Fruit fly (Drosophila melanogaster) whole organism, embryonic: Measurements from ENCODE around the gene smg.

ENCODE experiments used
- Aef1 ChIP-seq: fragments of 200-800 bp; sonication (Bioruptor generic); IDR thresholded peaks from 3 replicates; pipeline ENCODE4 v1.3.6; 2022; ENCODE audit warnings: missing biosample characterization, missing genetic modification characterization
- Awh ChIP-seq: fragments of 200-800 bp; sonication (Bioruptor generic); IDR thresholded peaks from 2 replicates; pipeline ENCODE4, ENCODE4 v1.3.6; 2022; ENCODE audit warnings: missing biosample characterization, missing genetic modification characterization
- CG1024 ChIP-seq: fragments of 200-800 bp; sonication (Bioruptor generic); IDR thresholded peaks from 2 replicates; pipeline ENCODE4 v1.3.6; 2022; ENCODE audit warnings: missing biosample characterization, missing genetic modification characterization
- CG10959 ChIP-seq: fragments of 200-800 bp; sonication (Bioruptor generic); IDR thresholded peaks from 2 replicates; pipeline ENCODE4 v1.3.6; 2022; ENCODE audit warnings: missing biosample characterization, missing genetic modification characterization
- CG11696 ChIP-seq: fragments of 200-800 bp; sonication (Bioruptor generic); IDR thresholded peaks from 2 replicates; pipeline ENCODE4 v1.3.6; 2022; ENCODE audit warnings: missing biosample characterization, missing genetic modification characterization
- CG12155 ChIP-seq: fragments of 200-800 bp; sonication (Bioruptor generic); optimal IDR thresholded peaks from 3 replicates; lab custom pipeline; 2016; ENCODE audit warnings: missing biosample characterization, missing genetic modification characterization
- CG12942 ChIP-seq: fragments of 200-800 bp; sonication (Bioruptor generic); optimal IDR thresholded peaks from 3 replicates; lab custom pipeline; 2016; ENCODE audit warnings: missing biosample characterization, missing genetic modification characterization
- CG13624 ChIP-seq: fragments of 200-800 bp; sonication (Bioruptor generic); optimal IDR thresholded peaks from 2 replicates; lab custom pipeline; 2016; ENCODE audit warnings: missing biosample characterization, missing genetic modification characterization
- CG13894 ChIP-seq: fragments of 200-800 bp; sonication (Bioruptor generic); optimal IDR thresholded peaks from 3 replicates; lab custom pipeline; 2018; ENCODE audit warnings: missing biosample characterization, mild to moderate bottlenecking, missing genetic modification characterization, moderate library complexity
- CG14014 ChIP-seq: fragments of 200-800 bp; sonication (Bioruptor generic); IDR thresholded peaks from 2 replicates; pipeline ENCODE4 v1.3.6; 2022; ENCODE audit warnings: missing biosample characterization, missing genetic modification characterization
- CG15696 ChIP-seq: fragments of 200-800 bp; sonication (Bioruptor generic); optimal IDR thresholded peaks from 2 replicates; lab custom pipeline; 2019; ENCODE audit warnings: missing biosample characterization, mild to moderate bottlenecking, missing genetic modification characterization, moderate library complexity
- CG1602 ChIP-seq: fragments of 200-800 bp; sonication (Bioruptor generic); optimal IDR thresholded peaks from 3 replicates; lab custom pipeline; 2016; ENCODE audit warnings: missing biosample characterization, missing genetic modification characterization
- CG17359 ChIP-seq: fragments of 200-800 bp; sonication (Bioruptor generic); optimal IDR thresholded peaks from 3 replicates; lab custom pipeline; 2018; ENCODE audit warnings: missing biosample characterization, mild to moderate bottlenecking, missing genetic modification characterization, moderate library complexity
- CG17361 ChIP-seq: fragments of 200-800 bp; sonication (Bioruptor generic); IDR thresholded peaks from 3 replicates; pipeline ENCODE4 v1.3.6; 2022; ENCODE audit warnings: missing biosample characterization, missing genetic modification characterization
- CG1792 ChIP-seq: fragments of 200-800 bp; sonication (Bioruptor generic); optimal IDR thresholded peaks from 2 replicates; lab custom pipeline; 2016; ENCODE audit warnings: missing biosample characterization, missing genetic modification characterization
- CG2129 ChIP-seq: fragments of 200-800 bp; sonication (Bioruptor generic); IDR thresholded peaks from 2 replicates; pipeline ENCODE4 v1.3.6; 2022; ENCODE audit warnings: missing biosample characterization, missing genetic modification characterization; ENCODE audit not compliant: partially characterized antibody
- CG31441 ChIP-seq: fragments of 200-800 bp; sonication (Bioruptor generic); IDR thresholded peaks from 2 replicates; pipeline ENCODE4 v1.3.6; 2022; ENCODE audit warnings: missing biosample characterization, missing genetic modification characterization
- CG4424 ChIP-seq: fragments of 200-800 bp; sonication (Bioruptor generic); optimal IDR thresholded peaks from 3 replicates; lab custom pipeline; 2016; ENCODE audit warnings: missing biosample characterization, missing genetic modification characterization
- CG4617 ChIP-seq: fragments of 200-800 bp; sonication (Bioruptor generic); optimal IDR thresholded peaks from 3 replicates; lab custom pipeline; 2016; ENCODE audit warnings: missing biosample characterization, missing genetic modification characterization, borderline replicate concordance
- CG6254 ChIP-seq: fragments of 200-800 bp; sonication (Bioruptor generic); optimal IDR thresholded peaks from 3 replicates; lab custom pipeline; 2017; ENCODE audit warnings: mild to moderate bottlenecking, missing biosample characterization, missing genetic modification reagents, missing genetic modification characterization
- CG7786 ChIP-seq: fragments of 200-800 bp; sonication (Bioruptor generic); optimal IDR thresholded peaks from 2 replicates; lab custom pipeline; 2016; ENCODE audit warnings: missing biosample characterization, missing genetic modification characterization
- CG9932 ChIP-seq: fragments of 200-800 bp; sonication (Bioruptor generic); IDR thresholded peaks from 2 replicates; pipeline ENCODE4 v1.3.6; 2022; ENCODE audit warnings: missing biosample characterization, missing genetic modification characterization
- D ChIP-seq, 2 experiments: fragments of 200-800 bp in 1 of 2; fragments of >200 bp in 1 of 2; sonication (Bioruptor generic) in 1 of 2; optimal IDR thresholded peaks; 2 replicates in 1 of 2; 3 replicates in 1 of 2; lab custom pipeline; 2017; ENCODE audit warnings: mild to moderate bottlenecking in 1 of 2, missing biosample characterization in 1 of 2, missing genetic modification characterization in 1 of 2, missing genetic modification reagents in 1 of 2
- D19B ChIP-seq: fragments of 200-800 bp; sonication (Bioruptor generic); optimal IDR thresholded peaks from 2 replicates; lab custom pipeline; 2017; ENCODE audit warnings: missing biosample characterization, mild to moderate bottlenecking, missing genetic modification characterization
- Fer1 ChIP-seq: fragments of 200-800 bp; sonication (Bioruptor generic); optimal IDR thresholded peaks from 2 replicates; lab custom pipeline; 2017; ENCODE audit warnings: missing biosample characterization, mild to moderate bottlenecking, missing genetic modification characterization
- Hand ChIP-seq: fragments of 200-800 bp; sonication (Bioruptor generic); optimal IDR thresholded peaks from 2 replicates; lab custom pipeline; 2017; ENCODE audit warnings: mild to moderate bottlenecking, missing biosample characterization, missing genetic modification reagents, missing genetic modification characterization
- Hey ChIP-seq: fragments of 200-800 bp; sonication (Bioruptor generic); optimal IDR thresholded peaks from 3 replicates; lab custom pipeline; 2018; ENCODE audit warnings: missing biosample characterization, mild to moderate bottlenecking, missing genetic modification characterization
- Jarid2 ChIP-seq: fragments of 200-800 bp; sonication (Bioruptor generic); optimal IDR thresholded peaks from 3 replicates; lab custom pipeline; 2017; ENCODE audit warnings: mild to moderate bottlenecking, missing biosample characterization, missing genetic modification reagents, missing genetic modification characterization
- MBD-R2 ChIP-seq: fragments of 200-800 bp; sonication (Bioruptor generic); IDR thresholded peaks from 2 replicates; pipeline ENCODE4 v1.3.6; 2022; ENCODE audit warnings: missing biosample characterization, missing genetic modification characterization
- Rfx ChIP-seq: fragments of 200-800 bp; sonication (Bioruptor generic); IDR thresholded peaks from 2 replicates; pipeline ENCODE4 v1.3.6; 2022; ENCODE audit warnings: missing biosample characterization, missing genetic modification characterization
- Six4 ChIP-seq: fragments of 200-800 bp; sonication (Bioruptor generic); optimal IDR thresholded peaks from 2 replicates; lab custom pipeline; 2016; ENCODE audit warnings: missing biosample characterization, missing genetic modification characterization
- Ssrp ChIP-seq: fragments of 200-800 bp; sonication (Bioruptor generic); optimal IDR thresholded peaks from 2 replicates; lab custom pipeline; 2018; ENCODE audit warnings: missing biosample characterization, mild to moderate bottlenecking, missing genetic modification characterization, moderate library complexity
- abd-A ChIP-seq: fragments of 200-800 bp; sonication (Bioruptor generic); optimal IDR thresholded peaks from 3 replicates; lab custom pipeline; 2019; ENCODE audit warnings: missing biosample characterization, mild to moderate bottlenecking, missing genetic modification characterization, moderate library complexity
- al ChIP-seq: fragments of 200-800 bp; sonication (Bioruptor generic); IDR thresholded peaks from 2 replicates; pipeline ENCODE4 v1.3.6; 2022; ENCODE audit warnings: missing biosample characterization, missing genetic modification characterization
- az2 ChIP-seq: fragments of 200-800 bp; sonication (Bioruptor generic); optimal IDR thresholded peaks from 3 replicates; lab custom pipeline; 2016; ENCODE audit warnings: missing biosample characterization, missing genetic modification characterization
- chinmo ChIP-seq: fragments of 200-800 bp; sonication (Bioruptor generic); IDR thresholded peaks from 4 replicates; pipeline ENCODE4 v1.3.6; 2022; ENCODE audit warnings: missing biosample characterization, missing genetic modification characterization; ENCODE audit not compliant: partially characterized antibody
- dysf ChIP-seq: fragments of 200-800 bp; sonication (Bioruptor generic); IDR thresholded peaks from 3 replicates; pipeline ENCODE4 v1.3.6; 2022; ENCODE audit warnings: missing biosample characterization, missing genetic modification characterization
- gfzf ChIP-seq: fragments of 200-800 bp; sonication (Bioruptor generic); optimal IDR thresholded peaks from 2 replicates; lab custom pipeline; 2016; ENCODE audit warnings: missing biosample characterization, mild to moderate bottlenecking, missing genetic modification characterization, moderate library complexity
- grn ChIP-seq: fragments of 200-800 bp; sonication (Bioruptor generic); optimal IDR thresholded peaks from 3 replicates; lab custom pipeline; 2017; ENCODE audit warnings: missing biosample characterization, missing genetic modification characterization
- hkb ChIP-seq, 2 experiments: fragments of 200-800 bp in 1 of 2; fragments of >200 bp in 1 of 2; sonication (Bioruptor generic) in 1 of 2; IDR thresholded peaks in 1 of 2; optimal IDR thresholded peaks in 1 of 2; 2 replicates each; pipeline versions ENCODE4 v1.3.6 to Lab custom; 2017 to 2022; ENCODE audit warnings: missing biosample characterization in 1 of 2, missing genetic modification characterization in 1 of 2
- lilli ChIP-seq: fragments of 200-800 bp; sonication (Bioruptor generic); optimal IDR thresholded peaks from 3 replicates; lab custom pipeline; 2016; ENCODE audit warnings: missing biosample characterization, missing genetic modification characterization
- mirr ChIP-seq: fragments of 200-800 bp; sonication (Bioruptor generic); optimal IDR thresholded peaks from 3 replicates; lab custom pipeline; 2018; ENCODE audit warnings: missing biosample characterization, mild to moderate bottlenecking, missing genetic modification characterization
- pzg ChIP-seq: fragments of 200-800 bp; sonication (Bioruptor generic); optimal IDR thresholded peaks from 3 replicates; lab custom pipeline; 2018; ENCODE audit warnings: missing biosample characterization, mild to moderate bottlenecking, missing genetic modification characterization, moderate library complexity
- sd ChIP-seq: fragments of 200-800 bp; sonication (Bioruptor generic); optimal IDR thresholded peaks from 3 replicates; lab custom pipeline; 2018; ENCODE audit warnings: missing biosample characterization, mild to moderate bottlenecking, missing genetic modification characterization, moderate library complexity
- sens ChIP-seq: fragments of 200-800 bp; sonication (Bioruptor generic); peaks from one replicate; lab custom pipeline; 2016; ENCODE audit warnings: missing biosample characterization, missing genetic modification characterization
- sna ChIP-seq: fragments of 200-800 bp; sonication (Bioruptor generic); IDR thresholded peaks from 2 replicates; pipeline ENCODE4 v1.3.6; 2022; ENCODE audit warnings: missing biosample characterization, missing genetic modification characterization; ENCODE audit not compliant: partially characterized antibody
- tin ChIP-seq: fragments of 200-800 bp; sonication (Bioruptor generic); optimal IDR thresholded peaks from 3 replicates; lab custom pipeline; 2016; ENCODE audit warnings: missing biosample characterization, missing genetic modification characterization
- unc-4 ChIP-seq: fragments of 200-800 bp; sonication (Bioruptor generic); IDR thresholded peaks from 2 replicates; pipeline ENCODE4 v1.3.6; 2022; ENCODE audit warnings: missing biosample characterization, missing genetic modification characterization; ENCODE audit not compliant: partially characterized antibody

smg gene

DNA sequence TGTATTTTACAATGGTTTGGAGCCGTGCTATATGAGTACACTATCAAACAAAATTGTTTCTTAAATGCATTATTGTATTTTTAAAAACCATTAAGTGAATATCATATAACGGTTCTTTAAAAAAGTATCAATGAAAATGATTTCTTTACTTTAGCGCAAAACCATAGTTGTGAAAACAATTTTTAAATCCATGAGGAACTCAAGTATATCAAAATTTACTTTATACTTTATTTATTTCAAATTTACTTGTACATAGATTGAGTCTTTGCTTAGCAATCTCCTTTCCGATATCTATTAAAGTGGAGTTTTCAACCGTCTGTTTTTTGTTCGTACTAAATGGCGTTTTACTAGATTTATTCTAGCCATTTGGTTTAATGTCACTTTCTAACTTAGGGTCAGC, 49.3 kb upstream of the smg start, which contains the start of gene Argk2 (continued):
- TF ChIP-seq CG1602 (GFP tag; lab: Kevin White, UChicago) (no peak), sd (no peak), MBD-R2 (GFP tag; lab: Robert Waterston, UW) (0 out of 2 replicates have a peak, but pooled peaks have one; percentile 22), CG4424 (GFP tag; lab: Kevin White, UChicago) (no peak), CG31441 (GFP tag; lab: Robert Waterston, UW) (0 out of 2 replicates have a peak, but pooled peaks have one; percentile 22), CG7786 (GFP tag; lab: Kevin White, UChicago) (no peak), CG17361 (peak; percentile 81), Six4 (GFP tag; lab: Kevin White, UChicago) (no peak), unc-4 (no peak), CG12942 (GFP tag; lab: Kevin White, UChicago) (no peak), hkb (optimal IDR thresholded peaks at IDR 0.05; lab: Kevin White, UChicago) (no peak), hkb (GFP tag; IDR thresholded peaks at IDR 0.05; lab: Robert Waterston, UW) (0 out of 2 replicates have a peak, but pooled peaks have one; percentile 15), CG14014 (GFP tag; lab: Robert Waterston, UW) (0 out of 2 replicates have a peak, but pooled peaks have one; percentile 16), tin (GFP tag; lab: Kevin White, UChicago) (no peak), az2 (GFP tag; lab: Kevin White, UChicago) (no peak), grn (GFP tag; lab: Kevin White, UChicago) (no peak), Hey (tag; lab: Kevin White, UChicago) (no peak), CG13624 (GFP tag; lab: Kevin White, UChicago) (no peak), CG10959 (no peak), CG11696 (GFP tag; lab: Robert Waterston, UW) (no peak)

dm6 chr3L:9046274-9046673, 48.5 kb upstream of the smg start:
- TF ChIP-seq Awh (GFP tag; lab: Robert Waterston, UW) (peak; percentile 34; the same call in 1 of the 2 replicates), Ssrp (tag; lab: Kevin White, UChicago) (no peak), CG4617 (GFP tag; lab: Kevin White, UChicago) (no peak), chinmo (GFP tag; lab: Robert Waterston, UW) (peak; percentile 82; the same call in 2 of the 4 replicates), pzg (no peak), Jarid2 (GFP tag; lab: Kevin White, UChicago) (no peak), Aef1 (no peak), CG17359 (tag; lab: Kevin White, UChicago) (no peak), Rfx (no peak), CG4424 (GFP tag; lab: Kevin White, UChicago) (no peak), D19B (no peak), sd (peak; percentile 32), CG13894 (peak; percentile 20), CG15696 (tag; lab: Kevin White, UChicago) (no peak), CG9932 (GFP tag; lab: Robert Waterston, UW) (no peak), sens (GFP tag; lab: Kevin White, UChicago) (peak; percentile 1), lilli (GFP tag; lab: Kevin White, UChicago) (no peak), CG6254 (GFP tag; lab: Kevin White, UChicago) (no peak), Fer1 (no peak), mirr (GFP tag; lab: Kevin White, UChicago) (no peak), abd-A (peak; percentile 91)

DNA sequence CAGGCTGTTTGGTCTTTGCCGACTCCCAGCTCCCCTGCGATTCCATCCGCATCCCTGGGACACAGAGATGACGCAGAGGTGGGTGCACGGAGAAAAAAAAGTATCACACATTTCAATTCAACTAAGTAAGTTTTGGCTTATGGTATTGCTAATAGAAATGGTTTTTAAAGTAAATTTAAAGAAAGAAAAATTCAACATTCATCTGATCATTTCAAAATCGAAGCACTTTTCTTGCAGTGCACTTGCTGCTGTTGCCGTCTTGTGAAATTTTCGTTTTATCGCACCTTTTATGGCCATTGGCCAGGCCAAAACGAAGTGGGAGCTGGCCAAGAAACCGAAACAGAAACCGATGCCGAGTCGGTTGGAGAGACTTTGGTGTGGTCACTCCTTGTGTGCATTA, 47.5 kb upstream of the smg start:
- TF ChIP-seq D (optimal IDR thresholded peaks at IDR 0.05; lab: Kevin White, UChicago) (no peak), D (GFP tag; optimal IDR thresholded peaks at IDR 0.05; lab: Kevin White, UChicago) (peak; percentile 54), CG7786 (GFP tag; lab: Kevin White, UChicago) (peak; percentile 55), Hand (GFP tag; lab: Kevin White, UChicago) (no peak), al (GFP tag; lab: Robert Waterston, UW) (peak; percentile 31; the same call in 1 of the 2 replicates), CG2129 (GFP tag; lab: Robert Waterston, UW) (no peak), CG1024 (peak; percentile 58), Aef1 (peak; percentile 48; the same call in 1 of the 3 replicates), CG12155 (GFP tag; lab: Kevin White, UChicago) (no peak), CG1792 (GFP tag; lab: Kevin White, UChicago) (peak; percentile 62), gfzf (GFP tag; lab: Kevin White, UChicago) (no peak), dysf (GFP tag; lab: Robert Waterston, UW) (peak; percentile 73), grn (GFP tag; lab: Kevin White, UChicago) (peak; percentile 7), sna (no peak)
